Worm (Caenorhabditis elegans) whole organism, mixed stage, embryonic: ENCODE results near the gene D1086.18.

Experiments
- M03D4.4 ChIP-seq: sonication (generic microtip); optimal IDR thresholded peaks from 2 replicates; lab custom pipeline; 2017; ENCODE audit warnings: mild to moderate bottlenecking, missing genetic modification characterization, missing compliant biosample characterization
- bed-3 ChIP-seq: fragments of 200-800 bp; sonication (Bioruptor generic); optimal IDR thresholded peaks from 3 replicates; lab custom pipeline; 2018; ENCODE audit warnings: mild to moderate bottlenecking, missing genetic modification characterization, moderate library complexity, missing compliant biosample characterization
- ceh-39 ChIP-seq: fragments of 150-350 bp; optimal IDR thresholded peaks from 2 replicates; lab custom pipeline; 2014; ENCODE audit warnings: missing biosample characterization, missing genetic modification characterization
- ceh-43 ChIP-seq: fragments of 200-800 bp; sonication (Bioruptor generic); optimal IDR thresholded peaks from 2 replicates; lab custom pipeline; 2018; ENCODE audit warnings: mild to moderate bottlenecking, missing genetic modification characterization, moderate library complexity, missing compliant biosample characterization
- ceh-83 ChIP-seq: fragments of 200-800 bp; sonication (Bioruptor generic); optimal IDR thresholded peaks from 2 replicates; lab custom pipeline; 2018; ENCODE audit warnings: mild to moderate bottlenecking, missing genetic modification characterization, missing compliant biosample characterization
- ces-1 ChIP-seq: fragments of 150-350 bp; optimal IDR thresholded peaks from 2 replicates; lab custom pipeline; 2014; ENCODE audit warnings: missing biosample characterization, missing genetic modification reagents, missing genetic modification characterization
- drap-1 ChIP-seq: fragments of 200-800 bp; sonication (Bioruptor generic); optimal IDR thresholded peaks from 3 replicates; lab custom pipeline; 2018; ENCODE audit warnings: mild to moderate bottlenecking, missing genetic modification characterization, missing compliant biosample characterization
- elt-3 ChIP-seq: fragments of 150-350 bp; optimal IDR thresholded peaks from 2 replicates; lab custom pipeline; 2014; ENCODE audit warnings: missing biosample characterization, missing genetic modification characterization
- flh-1 ChIP-seq: fragments of 200-800 bp; sonication (Bioruptor generic); optimal IDR thresholded peaks from 2 replicates; lab custom pipeline; 2018; ENCODE audit warnings: mild to moderate bottlenecking, missing genetic modification characterization, moderate library complexity, missing compliant biosample characterization
- ham-2 ChIP-seq: fragments of 200-800 bp; sonication (Bioruptor generic); optimal IDR thresholded peaks from 2 replicates; lab custom pipeline; 2018; ENCODE audit warnings: mild to moderate bottlenecking, missing genetic modification characterization, missing compliant biosample characterization
- hlh-1 ChIP-seq: fragments of 150-350 bp; optimal IDR thresholded peaks from 2 replicates; lab custom pipeline; 2014; ENCODE audit warnings: missing biosample characterization, missing genetic modification reagents, missing genetic modification characterization
- lin-13 ChIP-seq: fragments of 150-350 bp; optimal IDR thresholded peaks from 2 replicates; lab custom pipeline; 2014; ENCODE audit warnings: missing biosample characterization, missing genetic modification characterization
- lin-32 ChIP-seq: fragments of 200-800 bp; sonication (Bioruptor generic); optimal IDR thresholded peaks from 2 replicates; lab custom pipeline; 2018; ENCODE audit warnings: mild to moderate bottlenecking, missing genetic modification characterization, missing compliant biosample characterization
- lsy-2 ChIP-seq: fragments of 150-350 bp; optimal IDR thresholded peaks from 2 replicates; lab custom pipeline; 2014; ENCODE audit warnings: missing biosample characterization, missing genetic modification characterization
- mab-5 ChIP-seq: fragments of 150-350 bp; optimal IDR thresholded peaks from 2 replicates; lab custom pipeline; 2014; ENCODE audit warnings: missing biosample characterization, missing genetic modification characterization
- mep-1 ChIP-seq: fragments of 150-350 bp; optimal IDR thresholded peaks from 2 replicates; lab custom pipeline; 2017; ENCODE audit warnings: missing biosample characterization, missing genetic modification reagents, missing genetic modification characterization, inconsistent platforms
- nhr-12 ChIP-seq: fragments of 150-350 bp; optimal IDR thresholded peaks from 2 replicates; lab custom pipeline; 2014; ENCODE audit warnings: missing biosample characterization, missing genetic modification characterization
- nhr-2 ChIP-seq: fragments of 150-350 bp; optimal IDR thresholded peaks from 2 replicates; lab custom pipeline; 2014; ENCODE audit warnings: missing biosample characterization, missing genetic modification characterization
- nhr-237 ChIP-seq: fragments of 150-350 bp; optimal IDR thresholded peaks from 2 replicates; lab custom pipeline; 2014; ENCODE audit warnings: missing biosample characterization, missing genetic modification characterization
- nhr-28 ChIP-seq: fragments of 150-350 bp; optimal IDR thresholded peaks from 2 replicates; lab custom pipeline; 2014; ENCODE audit warnings: missing biosample characterization, missing genetic modification characterization
- nhr-76 ChIP-seq: sonication (generic microtip); optimal IDR thresholded peaks from 2 replicates; lab custom pipeline; 2017; ENCODE audit warnings: missing biosample characterization, missing genetic modification characterization
- pha-4 ChIP-seq: fragments of 150-350 bp; optimal IDR thresholded peaks from 2 replicates; lab custom pipeline; 2018; ENCODE audit warnings: missing biosample characterization, missing genetic modification reagents, missing genetic modification characterization
- sem-2 ChIP-seq: fragments of 200-800 bp; sonication (Bioruptor generic); optimal IDR thresholded peaks from 2 replicates; lab custom pipeline; 2018; ENCODE audit warnings: mild to moderate bottlenecking, missing genetic modification characterization, missing compliant biosample characterization
- snpc-4 ChIP-seq: fragments of 150-350 bp; optimal IDR thresholded peaks from 2 replicates; lab custom pipeline; 2014; ENCODE audit warnings: missing biosample characterization, missing genetic modification characterization
- sptf-1 ChIP-seq: sonication (generic microtip); optimal IDR thresholded peaks from 2 replicates; lab custom pipeline; 2017; ENCODE audit warnings: mild to moderate bottlenecking, missing genetic modification characterization, moderate library complexity, missing compliant biosample characterization
- tbx-8 ChIP-seq: fragments of 200-800 bp; sonication (Bioruptor generic); optimal IDR thresholded peaks from 2 replicates; lab custom pipeline; 2018; ENCODE audit warnings: mild to moderate bottlenecking, missing genetic modification characterization, moderate library complexity, missing compliant biosample characterization
- unc-39 ChIP-seq: fragments of 150-350 bp; optimal IDR thresholded peaks from 2 replicates; lab custom pipeline; 2014; ENCODE audit warnings: missing biosample characterization, missing genetic modification characterization
- unc-62 ChIP-seq: fragments of 150-350 bp; optimal IDR thresholded peaks from 2 replicates; lab custom pipeline; 2014; ENCODE audit warnings: missing biosample characterization, missing genetic modification reagents, missing genetic modification characterization
- zip-8 ChIP-seq: fragments of 150-350 bp; optimal IDR thresholded peaks from 2 replicates; lab custom pipeline; 2014; ENCODE audit warnings: missing biosample characterization, missing genetic modification characterization
- ztf-11 ChIP-seq: fragments of 150-350 bp; optimal IDR thresholded peaks from 2 replicates; lab custom pipeline; 2014; ENCODE audit warnings: missing biosample characterization, missing genetic modification characterization

D1086.18 gene

ce11 chrV:14103970-14104369 lies 18.3 kb downstream of the D1086.18 start, which contains the start of gene D1086.9:
Gene D1086.9 (plus strand): TSS chrV:14104270.
- TF ChIP-seq pha-4 (tag; lab: Kevin White, UChicago) (no peak), drap-1 (GFP tag; lab: Kevin White, UChicago) (no peak), mep-1 (tag; lab: Kevin White, UChicago) (no peak), M03D4.4 (tag; lab: Kevin White, UChicago) (no peak), ztf-11 (tag; lab: Kevin White, UChicago) (no peak), ceh-43 (GFP tag; lab: Kevin White, UChicago) (no peak), ceh-39 (tag; lab: Kevin White, UChicago) (no peak)
- TF ChIP-seq, all 35 proteins: peak for 0

- TF ChIP-seq unc-62 (GFP tag; lab: Kevin White, UChicago) (no peak), sptf-1 (no peak), elt-3 (no peak), ztf-11 (tag; lab: Kevin White, UChicago) (no peak), unc-39 (no peak), lin-32 (GFP tag; lab: Kevin White, UChicago) (no peak), nhr-76 (tag; lab: Kevin White, UChicago) (no peak), drap-1 (GFP tag; lab: Kevin White, UChicago) (no peak), flh-1 (GFP tag; lab: Kevin White, UChicago) (no peak), ham-2 (no peak), nhr-28 (tag; lab: Kevin White, UChicago) (no peak), sem-2 (no peak)
Observed at ce11 chrV:14107511-14107910, 21.8 kb downstream of the D1086.18 start, which contains the start of gene H39E23.3. Gene H39E23.3 (plus strand): TSS chrV:14107811.

- TF ChIP-seq pha-4 (tag; lab: Kevin White, UChicago) (no peak), lin-13 (tag; lab: Kevin White, UChicago) (no peak), ceh-83 (GFP tag; lab: Kevin White, UChicago) (no peak), ces-1 (no peak), M03D4.4 (tag; lab: Kevin White, UChicago) (no peak), nhr-12 (tag; lab: Kevin White, UChicago) (no peak), elt-3 (no peak), lsy-2 (tag; lab: Kevin White, UChicago) (no peak), sem-2 (no peak), unc-62 (GFP tag; lab: Kevin White, UChicago) (no peak), snpc-4 (no peak), lin-32 (GFP tag; lab: Kevin White, UChicago) (no peak)
Observed at ce11 chrV:14110042-14110441, 24.4 kb downstream of the D1086.18 start, which contains the start of gene H39E23.2. Gene H39E23.2 (plus strand): TSS chrV:14110342.

- TF ChIP-seq nhr-2 (tag; lab: Kevin White, UChicago) (no peak), drap-1 (GFP tag; lab: Kevin White, UChicago) (no peak), ceh-39 (tag; lab: Kevin White, UChicago) (no peak), zip-8 (tag; lab: Kevin White, UChicago) (no peak), nhr-76 (tag; lab: Kevin White, UChicago) (no peak), nhr-237 (tag; lab: Kevin White, UChicago) (no peak), sptf-1 (no peak), unc-39 (no peak), mab-5 (tag; lab: Kevin White, UChicago) (no peak), ces-1 (no peak), tbx-8 (no peak), flh-1 (GFP tag; lab: Kevin White, UChicago) (no peak), M03D4.4 (tag; lab: Kevin White, UChicago) (no peak), bed-3 (GFP tag; lab: Kevin White, UChicago) (no peak), nhr-28 (tag; lab: Kevin White, UChicago) (no peak), ceh-43 (GFP tag; lab: Kevin White, UChicago) (no peak), ham-2 (no peak), hlh-1 (no peak)
- TF ChIP-seq, all 35 proteins: peak for 0
Observed at ce11 chrV:14120674-14121073, 35.0 kb downstream of the D1086.18 start.

- no peak for TF ChIP-seq nhr-2 (tag; lab: Kevin White, UChicago)
- TF ChIP-seq unc-62 (GFP tag; lab: Kevin White, UChicago): no peak
- TF ChIP-seq mab-5 (tag; lab: Kevin White, UChicago): no peak
Observed at ce11 chrV:14123176-14123575, 37.5 kb downstream of the D1086.18 start.
